Fruit fly (Drosophila melanogaster) S2 (cell line): ENCODE data around the gene CG11456.

Experiments used
- CG8478 ChIP-seq: fragments of >200 bp; optimal IDR thresholded peaks from 2 replicates; lab custom pipeline; 2018
- CTCF ChIP-seq, 2 experiments: fragments of >200 bp; optimal IDR thresholded peaks; 2 replicates each; lab custom pipeline; 2018

- no peak for TF ChIP-seq CTCF (optimal IDR thresholded peaks at IDR 0.05; lab: Kevin White, UChicago)
- TF ChIP-seq CG8478 (lab: Kevin White, UChicago): no peak
Observed at dm6 chr3L:20837831-20838301, 3.9 kb upstream of the CG11456 start.
